Worm (Caenorhabditis elegans) whole organism, L1 larva: Measurements from ENCODE around the gene F09F7.5.

Source experiments
- aha-1 ChIP-seq: fragments of 150-350 bp; optimal IDR thresholded peaks from 2 replicates; lab custom pipeline; 2014; ENCODE audit warnings: missing biosample characterization, missing genetic modification characterization
- isw-1 ChIP-seq: fragments of 200-800 bp; sonication (Bioruptor generic); IDR thresholded peaks from 2 replicates; pipeline ENCODE4 v1.3.6; 2022; ENCODE audit warnings: missing genetic modification characterization, missing compliant biosample characterization
- mep-1 ChIP-seq: fragments of 150-350 bp; optimal IDR thresholded peaks from 2 replicates; lab custom pipeline; 2014; ENCODE audit warnings: missing biosample characterization, missing genetic modification characterization
- unc-130 ChIP-seq: fragments of 150-350 bp; optimal IDR thresholded peaks from 2 replicates; lab custom pipeline; 2017; ENCODE audit warnings: missing biosample characterization, missing genetic modification characterization, inconsistent platforms

DNA sequence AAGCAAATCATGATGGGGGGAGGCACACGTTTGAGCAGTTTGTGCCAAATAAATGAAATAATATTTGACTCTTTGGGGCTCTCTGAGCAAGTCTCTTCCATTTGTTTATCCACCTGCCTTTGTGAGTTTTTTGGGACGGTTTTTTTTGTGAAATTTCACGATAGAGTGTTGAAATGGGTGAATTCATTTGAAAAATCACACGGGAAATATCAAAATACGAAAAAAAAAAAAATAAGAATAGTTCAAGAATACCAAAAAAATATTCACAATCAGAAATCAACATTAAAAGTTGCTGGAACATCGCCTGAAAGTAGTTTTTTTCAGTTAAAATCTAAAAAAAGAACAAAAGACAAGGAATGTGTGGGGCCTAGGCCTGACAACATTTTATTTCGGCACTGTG, 34.3 kb upstream of the F09F7.5 start, which contains the start of gene pqn-25:
- no peak for TF ChIP-seq isw-1 (GFP tag; lab: Robert Waterston, UW)
- TF ChIP-seq unc-130: no peak
- TF ChIP-seq aha-1 (tag; lab: Kevin White, UChicago): no peak
- no peak for TF ChIP-seq mep-1 (tag; lab: Kevin White, UChicago)
